Worm (Caenorhabditis elegans): ENCODE data around the gene rpc-1.

The rpc-1 gene

ce11 chrIV:7133140-7133539 is 32.4 kb downstream of the rpc-1 start, which contains the start of gene cyn-12:
Gene cyn-12, minus strand, starts transcription at chrIV:7133217.
- TF ChIP-seq nhr-12 (tag; optimal IDR thresholded peaks at IDR 0.05), result no peak
- TF ChIP-seq nhr-23 (tag; optimal IDR thresholded peaks at IDR 0.05), result peak; percentile 36
- TF ChIP-seq nhr-67 (tag; optimal IDR thresholded peaks at IDR 0.05), result no peak
- no peak for TF ChIP-seq unc-62 (GFP tag; optimal IDR thresholded peaks at IDR 0.05)
- TF ChIP-seq pqm-1 (tag; optimal IDR thresholded peaks at IDR 0.05), result peak; percentile 6
- TF ChIP-seq nhr-11 (tag; optimal IDR thresholded peaks at IDR 0.05), result no peak
- peak; percentile 66 for TF ChIP-seq ceh-28 (tag; optimal IDR thresholded peaks at IDR 0.05)
- TF ChIP-seq hmg-11 (tag; optimal IDR thresholded peaks at IDR 0.05), result peak; percentile 40
- no peak for TF ChIP-seq nhr-28 (tag; optimal IDR thresholded peaks at IDR 0.05)
- TF ChIP-seq aly-2 (tag; optimal IDR thresholded peaks at IDR 0.05), result no peak

DNA sequence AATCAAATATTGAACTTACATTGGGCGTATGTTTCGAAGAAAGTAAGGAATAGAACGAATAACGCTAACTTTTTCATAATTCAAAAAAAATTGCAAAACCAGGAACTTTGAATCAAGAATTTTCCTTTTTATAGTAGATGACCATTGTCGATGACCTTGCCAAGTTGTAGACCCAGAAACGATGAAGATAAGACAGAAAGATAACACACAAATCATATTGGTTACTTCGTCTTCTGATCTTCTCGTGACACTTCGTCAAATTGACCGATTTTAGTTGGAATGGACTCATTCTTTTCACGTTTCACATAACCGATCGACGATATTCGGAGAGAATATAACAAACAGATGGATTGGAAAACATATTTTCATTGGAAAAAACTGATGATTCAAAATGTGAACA is 33.8 kb downstream of the rpc-1 start, which contains the start of gene grsp-3:
grsp-3 (minus strand) TSS at position 149 of the 400 bp plus-strand sequence.
- TF ChIP-seq ceh-9 (tag; optimal IDR thresholded peaks at IDR 0.05) (no peak), aly-2 (tag; optimal IDR thresholded peaks at IDR 0.05) (no peak), egl-5 (tag; optimal IDR thresholded peaks at IDR 0.05) (no peak), ceh-28 (tag; optimal IDR thresholded peaks at IDR 0.05) (peak; percentile 38), elt-1 (tag; optimal IDR thresholded peaks at IDR 0.05) (peak; percentile 46), daf-12 (tag; optimal IDR thresholded peaks at IDR 0.05) (no peak), nhr-28 (tag; optimal IDR thresholded peaks at IDR 0.05) (no peak), nhr-25 (tag; optimal IDR thresholded peaks at IDR 0.05) (peak; percentile 77), nhr-23 (tag; optimal IDR thresholded peaks at IDR 0.05) (peak; percentile 89), nhr-67 (tag; optimal IDR thresholded peaks at IDR 0.05) (no peak), elt-3 (tag; optimal IDR thresholded peaks at IDR 0.05) (peak in 1 of 3 experiments; percentile 61), nhr-12 (tag; optimal IDR thresholded peaks at IDR 0.05) (no peak), hmg-11 (tag; optimal IDR thresholded peaks at IDR 0.05) (no peak)

- TF ChIP-seq mdl-1 (tag; optimal IDR thresholded peaks at IDR 0.05) (no peak), fkh-2 (tag; optimal IDR thresholded peaks at IDR 0.05) (no peak), ama-1 (optimal IDR thresholded peaks at IDR 0.05) (no peak), pqm-1 (tag; optimal IDR thresholded peaks at IDR 0.05) (no peak), elt-2 (tag; optimal IDR thresholded peaks at IDR 0.05) (no peak), lin-39 (tag; optimal IDR thresholded peaks at IDR 0.05) (no peak)
Observed at ce11 chrIV:7121313-7122055, 44.1 kb downstream of the rpc-1 start, which contains the start of the genes C34D4.10 and str-48. Gene C34D4.10, minus strand, starts transcription at chrIV:7121413. Gene str-48, plus strand, starts transcription at chrIV:7122005.

- TF ChIP-seq ceh-28 (tag; optimal IDR thresholded peaks at IDR 0.05) (no peak), nhr-77 (tag; optimal IDR thresholded peaks at IDR 0.05) (no peak), nhr-12 (tag; optimal IDR thresholded peaks at IDR 0.05) (no peak), pqm-1 (tag; optimal IDR thresholded peaks at IDR 0.05) (no peak), mdl-1 (tag; optimal IDR thresholded peaks at IDR 0.05) (no peak), fkh-2 (tag; optimal IDR thresholded peaks at IDR 0.05) (no peak), nfya-1 (tag; optimal IDR thresholded peaks at IDR 0.05; ENCODE audit: insufficient read depth) (no peak), zag-1 (tag; optimal IDR thresholded peaks at IDR 0.05) (no peak), jun-1 (tag; optimal IDR thresholded peaks at IDR 0.05) (no peak), pha-4 (tag; optimal IDR thresholded peaks at IDR 0.05) (no peak), daf-12 (tag; optimal IDR thresholded peaks at IDR 0.05) (no peak)
Observed at ce11 chrIV:7114599-7114998, 50.9 kb downstream of the rpc-1 start, which contains the start of gene nas-8. Gene nas-8, plus strand, starts transcription at chrIV:7114899.

DNA sequence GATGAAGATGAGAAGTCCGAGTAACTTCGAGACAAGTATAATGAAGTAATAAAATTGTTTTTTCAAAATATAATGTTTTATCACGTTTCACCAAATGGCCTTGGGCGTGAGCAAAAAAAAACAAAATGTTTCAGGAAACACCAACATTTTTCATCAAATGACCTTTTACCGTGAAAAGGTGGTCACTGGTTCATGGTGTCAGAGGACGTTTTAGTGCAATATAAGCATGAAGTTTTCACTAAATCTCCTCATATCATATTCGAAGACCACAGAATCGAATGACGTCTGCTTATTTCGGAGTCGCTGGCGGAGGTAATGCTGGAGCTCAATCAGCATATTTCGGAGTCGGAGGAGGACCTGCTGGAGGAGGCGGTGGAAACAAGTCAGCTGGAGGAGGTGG is 54.2 kb downstream of the rpc-1 start, which contains the start of the genes ZC477.7 and ssq-3:
ZC477.7 (minus strand) TSS at position 101 of the 400 bp plus-strand sequence.
ssq-3 (plus strand) TSS at position 251 of the 400 bp plus-strand sequence.
- TF ChIP-seq fkh-10 (GFP tag; optimal IDR thresholded peaks at IDR 0.05) (no peak), ceh-9 (tag; optimal IDR thresholded peaks at IDR 0.05) (no peak), egl-5 (tag; optimal IDR thresholded peaks at IDR 0.05) (no peak), nhr-43 (tag; optimal IDR thresholded peaks at IDR 0.05; ENCODE audit: poor library complexity, severe bottlenecking) (no peak), ceh-28 (tag; optimal IDR thresholded peaks at IDR 0.05) (no peak), nhr-25 (tag; optimal IDR thresholded peaks at IDR 0.05) (no peak), ztf-11 (tag; optimal IDR thresholded peaks at IDR 0.05) (no peak), egl-27 (tag; optimal IDR thresholded peaks at IDR 0.05) (no peak), unc-62 (GFP tag; optimal IDR thresholded peaks at IDR 0.05) (no peak), lsy-12 (tag; optimal IDR thresholded peaks at IDR 0.05) (no peak)
